Worm (Caenorhabditis elegans): ENCODE results near the gene W03F9.1.
A peak's percentile ranks its signal among the peaks of the same experiment; 100 is the strongest.

The W03F9.1 gene

ce11 chrV:103977-104376 lies 22.5 kb downstream of the W03F9.1 start, which contains the start of gene rps-27:
Gene rps-27, minus strand, starts transcription at chrV:104077.
- TF ChIP-seq nhr-10 (tag; optimal IDR thresholded peaks at IDR 0.05) (no peak), daf-16 (GFP tag; optimal IDR thresholded peaks at IDR 0.05) (no peak), daf-16 (tag; optimal IDR thresholded peaks at IDR 0.05) (no peak), lin-15B (tag; optimal IDR thresholded peaks at IDR 0.05) (no peak), zip-2 (tag; optimal IDR thresholded peaks at IDR 0.05) (peak; percentile 83)

ce11 chrV:103043-103702 lies 23.3 kb downstream of the W03F9.1 start:
- TF ChIP-seq saeg-2 (GFP tag; IDR thresholded peaks at IDR 0.05): no peak
- no peak for TF ChIP-seq cey-2 (tag; optimal IDR thresholded peaks at IDR 0.05; ENCODE audit: borderline replicate concordance, insufficient read depth)
- no peak for TF ChIP-seq nhr-28 (tag; optimal IDR thresholded peaks at IDR 0.05)
- TF ChIP-seq nhr-42 (GFP tag; IDR thresholded peaks at IDR 0.05): no peak
- TF ChIP-seq ztf-11 (tag; optimal IDR thresholded peaks at IDR 0.05): no peak
- no peak for TF ChIP-seq mdt-29 (GFP tag; IDR thresholded peaks at IDR 0.05)
- no peak for TF ChIP-seq pqm-1 (tag; optimal IDR thresholded peaks at IDR 0.05)
- no peak for TF ChIP-seq hlh-11 (tag; optimal IDR thresholded peaks at IDR 0.05)
- no peak for TF ChIP-seq nhr-10 (tag; optimal IDR thresholded peaks at IDR 0.05)
- TF ChIP-seq nhr-77 (tag; optimal IDR thresholded peaks at IDR 0.05): no peak
- no peak for TF ChIP-seq mep-1 (tag; optimal IDR thresholded peaks at IDR 0.05)
- peak; percentile 49 for TF ChIP-seq nhr-111 (GFP tag; optimal IDR thresholded peaks at IDR 0.05)
- TF ChIP-seq ztf-7 (tag; optimal IDR thresholded peaks at IDR 0.05): no peak
- TF ChIP-seq nhr-11 (tag; optimal IDR thresholded peaks at IDR 0.05): no peak
- no peak for TF ChIP-seq unc-130 (GFP tag; optimal IDR thresholded peaks at IDR 0.05)
- TF ChIP-seq sdz-12 (GFP tag; optimal IDR thresholded peaks at IDR 0.05): no peak
- TF ChIP-seq jun-1 (tag; optimal IDR thresholded peaks at IDR 0.05): no peak
- TF ChIP-seq ctbp-1 (GFP tag; IDR thresholded peaks at IDR 0.05): 0 out of 2 replicates have a peak, but pooled peaks have one; percentile 35
- TF ChIP-seq zag-1 (tag; optimal IDR thresholded peaks at IDR 0.05): no peak
- TF ChIP-seq pha-4 (GFP tag; IDR thresholded peaks at IDR 0.05): no peak; the same call in 1 of the 2 replicates
- no peak for TF ChIP-seq pha-4 (tag; optimal IDR thresholded peaks at IDR 0.05)
- TF ChIP-seq F26F4.8 (GFP tag; conservative IDR thresholded peaks at IDR 0.05): no peak
- no peak for TF ChIP-seq daf-19 (GFP tag; conservative IDR thresholded peaks at IDR 0.05)
- TF ChIP-seq Y5F2A.4 (GFP tag; optimal IDR thresholded peaks at IDR 0.05): no peak
- no peak for TF ChIP-seq unc-39 (tag; optimal IDR thresholded peaks at IDR 0.05)
- TF ChIP-seq ces-1 (GFP tag; optimal IDR thresholded peaks at IDR 0.05): no peak
- TF ChIP-seq rbr-2 (tag; optimal IDR thresholded peaks at IDR 0.05): no peak
- no peak for TF ChIP-seq daf-12 (tag; optimal IDR thresholded peaks at IDR 0.05)
- TF ChIP-seq Y105C5A.15 (GFP tag; IDR thresholded peaks at IDR 0.05): no peak
- TF ChIP-seq zip-11 (GFP tag; IDR thresholded peaks at IDR 0.05): no peak
- TF ChIP-seq snpc-1.2 (GFP tag; IDR thresholded peaks at IDR 0.05): peak; percentile 79
- TF ChIP-seq nhr-102 (tag; optimal IDR thresholded peaks at IDR 0.05): no peak
- no peak for TF ChIP-seq lir-3 (tag; optimal IDR thresholded peaks at IDR 0.05)
- no peak for TF ChIP-seq php-3 (GFP tag; IDR thresholded peaks at IDR 0.05)
- 0 out of 2 replicates have a peak, but pooled peaks have one; percentile 19 for TF ChIP-seq set-16 (GFP tag; IDR thresholded peaks at IDR 0.05)
- TF ChIP-seq snpc-4 (tag; optimal IDR thresholded peaks at IDR 0.05): no peak
- no peak for TF ChIP-seq gei-8 (GFP tag; optimal IDR thresholded peaks at IDR 0.05)
- no peak for TF ChIP-seq dve-1 (tag; optimal IDR thresholded peaks at IDR 0.05; ENCODE audit: insufficient read depth)
- TF ChIP-seq F10B5.3 (tag; optimal IDR thresholded peaks at IDR 0.05): no peak
- TF ChIP-seq ZK337.2 (GFP tag; IDR thresholded peaks at IDR 0.05): 0 out of 2 replicates have a peak, but pooled peaks have one; percentile 29
- no peak for TF ChIP-seq ceh-28 (tag; optimal IDR thresholded peaks at IDR 0.05)
- TF ChIP-seq nhr-76 (tag; optimal IDR thresholded peaks at IDR 0.05): no peak
- no peak for TF ChIP-seq hlh-30 (tag; optimal IDR thresholded peaks at IDR 0.05; ENCODE audit: insufficient read depth)
- no peak for TF ChIP-seq madf-9 (GFP tag; conservative IDR thresholded peaks at IDR 0.05)
- no peak for TF ChIP-seq ceh-44 (GFP tag; IDR thresholded peaks at IDR 0.05)
- no peak for TF ChIP-seq dmd-9 (GFP tag; IDR thresholded peaks at IDR 0.05)
